Fruit fly (Drosophila melanogaster) whole organism, embryonic: ENCODE measurements around the gene CG13654.

Experiments
- Antp ChIP-seq: fragments of 200-800 bp; sonication (Bioruptor generic); optimal IDR thresholded peaks from 3 replicates; lab custom pipeline; 2016; ENCODE audit warnings: missing biosample characterization, missing genetic modification characterization
- B-H1 ChIP-seq: fragments of 200-800 bp; sonication (Bioruptor generic); IDR thresholded peaks from 3 replicates; pipeline ENCODE4 v1.3.6; 2022; ENCODE audit warnings: missing biosample characterization, missing genetic modification characterization
- CG10462 ChIP-seq: fragments of 200-800 bp; sonication (Bioruptor generic); optimal IDR thresholded peaks from 2 replicates; lab custom pipeline; 2016; ENCODE audit warnings: missing biosample characterization, missing genetic modification characterization
- CG12155 ChIP-seq: fragments of 200-800 bp; sonication (Bioruptor generic); optimal IDR thresholded peaks from 3 replicates; lab custom pipeline; 2016; ENCODE audit warnings: missing biosample characterization, missing genetic modification characterization
- CG12236 ChIP-seq: fragments of 200-800 bp; sonication (Bioruptor generic); optimal IDR thresholded peaks from 2 replicates; lab custom pipeline; 2016; ENCODE audit warnings: missing biosample characterization, missing genetic modification characterization
- CG1233 ChIP-seq: fragments of 200-800 bp; sonication (Bioruptor generic); optimal IDR thresholded peaks from 4 replicates; lab custom pipeline; 2018; ENCODE audit warnings: missing biosample characterization, mild to moderate bottlenecking, missing genetic modification characterization
- CG12744 ChIP-seq: fragments of 200-800 bp; sonication (Bioruptor generic); optimal IDR thresholded peaks from 2 replicates; lab custom pipeline; 2016; ENCODE audit warnings: missing biosample characterization, missing genetic modification characterization
- CG13775 ChIP-seq: fragments of 200-800 bp; sonication (Bioruptor generic); optimal IDR thresholded peaks from 3 replicates; lab custom pipeline; 2017; ENCODE audit warnings: missing biosample characterization, mild to moderate bottlenecking, missing genetic modification characterization
- CG15073 ChIP-seq: fragments of 200-800 bp; sonication (Bioruptor generic); optimal IDR thresholded peaks from 2 replicates; lab custom pipeline; 2016; ENCODE audit warnings: missing biosample characterization, missing genetic modification characterization
- CG16815 ChIP-seq: fragments of 200-800 bp; sonication (Bioruptor generic); optimal IDR thresholded peaks from 3 replicates; lab custom pipeline; 2017; ENCODE audit warnings: missing biosample characterization, mild to moderate bottlenecking, missing genetic modification characterization
- CG17802 ChIP-seq: fragments of 200-800 bp; sonication (Bioruptor generic); optimal IDR thresholded peaks from 2 replicates; lab custom pipeline; 2018; ENCODE audit warnings: missing biosample characterization, mild to moderate bottlenecking, missing genetic modification characterization, moderate library complexity
- CG18619 ChIP-seq: fragments of 200-800 bp; sonication (Bioruptor generic); optimal IDR thresholded peaks from 3 replicates; lab custom pipeline; 2017; ENCODE audit warnings: missing biosample characterization, mild to moderate bottlenecking, missing genetic modification characterization
- CG32772 ChIP-seq: fragments of 200-800 bp; sonication (Bioruptor generic); IDR thresholded peaks from 2 replicates; pipeline ENCODE4 v1.3.6; 2022; ENCODE audit warnings: missing biosample characterization, missing genetic modification characterization
- CG42726 ChIP-seq: fragments of 200-800 bp; sonication (Bioruptor generic); IDR thresholded peaks from 2 replicates; pipeline ENCODE4 v1.3.6; 2022; ENCODE audit warnings: missing biosample characterization, missing genetic modification characterization; ENCODE audit not compliant: partially characterized antibody
- CG7839 ChIP-seq: fragments of 200-800 bp; sonication (Bioruptor generic); optimal IDR thresholded peaks from 3 replicates; lab custom pipeline; 2018; ENCODE audit warnings: missing biosample characterization, mild to moderate bottlenecking, missing genetic modification characterization, moderate library complexity
- Doc3 ChIP-seq: fragments of 200-800 bp; sonication (Bioruptor generic); IDR thresholded peaks from 3 replicates; pipeline ENCODE4 v1.3.6; 2022; ENCODE audit warnings: missing biosample characterization, missing genetic modification characterization; ENCODE audit not compliant: partially characterized antibody
- E2f1 ChIP-seq: fragments of 200-800 bp; sonication (Bioruptor generic); IDR thresholded peaks from 2 replicates; pipeline ENCODE4 v1.3.6; 2022; ENCODE audit warnings: missing biosample characterization, missing genetic modification characterization
- Eip74EF ChIP-seq, 2 experiments: fragments of 200-800 bp in 1 of 2; fragments of >200 bp in 1 of 2; sonication (Bioruptor generic) in 1 of 2; optimal IDR thresholded peaks; 2 replicates each; lab custom pipeline; 2017 to 2019; ENCODE audit warnings: missing biosample characterization in 2 of 2, missing genetic modification characterization in 2 of 2, mild to moderate bottlenecking in 1 of 2, moderate library complexity in 1 of 2
- Elba2 ChIP-seq: fragments of 200-800 bp; sonication (Bioruptor generic); optimal IDR thresholded peaks from 3 replicates; lab custom pipeline; 2016; ENCODE audit warnings: missing biosample characterization, missing genetic modification characterization
- Fer2 ChIP-seq: fragments of 200-800 bp; sonication (Bioruptor generic); optimal IDR thresholded peaks from 2 replicates; lab custom pipeline; 2018; ENCODE audit warnings: missing biosample characterization, mild to moderate bottlenecking, missing genetic modification characterization, moderate library complexity
- Gsc ChIP-seq: fragments of 200-800 bp; sonication (Bioruptor generic); IDR thresholded peaks from 2 replicates; pipeline ENCODE4 v1.3.6; 2022; ENCODE audit warnings: missing biosample characterization, missing genetic modification characterization
- HHEX ChIP-seq: fragments of 200-800 bp; sonication (Bioruptor generic); optimal IDR thresholded peaks from 3 replicates; lab custom pipeline; 2017; ENCODE audit warnings: missing biosample characterization, mild to moderate bottlenecking, missing genetic modification characterization, missing genetic modification reagents
- Max ChIP-seq: fragments of 200-800 bp; sonication (Bioruptor generic); optimal IDR thresholded peaks from 2 replicates; lab custom pipeline; 2016; ENCODE audit warnings: missing biosample characterization, mild to moderate bottlenecking, missing genetic modification characterization
- Nf-YB ChIP-seq: fragments of 200-800 bp; sonication (Bioruptor generic); optimal IDR thresholded peaks from 3 replicates; lab custom pipeline; 2019; ENCODE audit warnings: missing biosample characterization, mild to moderate bottlenecking, missing genetic modification characterization, moderate library complexity
- PHDP ChIP-seq: fragments of 200-800 bp; sonication (Bioruptor generic); optimal IDR thresholded peaks from 3 replicates; lab custom pipeline; 2018; ENCODE audit warnings: missing biosample characterization, mild to moderate bottlenecking, missing genetic modification characterization, moderate library complexity
- Rx ChIP-seq: fragments of 200-800 bp; sonication (Bioruptor generic); IDR thresholded peaks from 2 replicates; pipeline ENCODE4 v1.3.6; 2022; ENCODE audit warnings: missing biosample characterization, missing genetic modification characterization
- Side ChIP-seq: fragments of 200-800 bp; sonication (Bioruptor generic); optimal IDR thresholded peaks from 2 replicates; lab custom pipeline; 2016; ENCODE audit warnings: missing biosample characterization, missing genetic modification characterization
- Sox102F ChIP-seq: fragments of 200-800 bp; sonication (Bioruptor generic); optimal IDR thresholded peaks from 2 replicates; lab custom pipeline; 2018; ENCODE audit warnings: missing biosample characterization, mild to moderate bottlenecking, missing genetic modification characterization, moderate library complexity
- ato ChIP-seq: fragments of 200-800 bp; sonication (Bioruptor generic); IDR thresholded peaks from 2 replicates; pipeline ENCODE4 v1.3.6; 2022; ENCODE audit warnings: missing biosample characterization, missing genetic modification characterization; ENCODE audit not compliant: partially characterized antibody
- bbx ChIP-seq: fragments of 200-800 bp; sonication (Bioruptor generic); IDR thresholded peaks from 2 replicates; pipeline ENCODE4 v1.3.6; 2022; ENCODE audit warnings: missing biosample characterization, missing genetic modification characterization; ENCODE audit not compliant: partially characterized antibody
- bowl ChIP-seq: fragments of 200-800 bp; sonication (Bioruptor generic); IDR thresholded peaks from 2 replicates; pipeline ENCODE4 v1.3.6; 2022; ENCODE audit warnings: missing biosample characterization, missing genetic modification characterization
- disco-r ChIP-seq: fragments of 200-800 bp; sonication (Bioruptor generic); optimal IDR thresholded peaks from 2 replicates; lab custom pipeline; 2016; ENCODE audit warnings: missing biosample characterization, missing genetic modification characterization
- dpn ChIP-seq, 2 experiments: fragments of 200-800 bp; sonication (Bioruptor generic); optimal IDR thresholded peaks; 3 replicates each; lab custom pipeline; 2016; ENCODE audit warnings: missing biosample characterization in 2 of 2, missing genetic modification characterization in 2 of 2
- gfzf ChIP-seq: fragments of 200-800 bp; sonication (Bioruptor generic); optimal IDR thresholded peaks from 2 replicates; lab custom pipeline; 2016; ENCODE audit warnings: missing biosample characterization, mild to moderate bottlenecking, missing genetic modification characterization, moderate library complexity
- gsb ChIP-seq: fragments of 200-800 bp; sonication (Bioruptor generic); IDR thresholded peaks from 2 replicates; pipeline ENCODE4 v1.3.6; 2022; ENCODE audit warnings: missing biosample characterization, missing genetic modification characterization
- h ChIP-seq: fragments of >200 bp; optimal IDR thresholded peaks from 2 replicates; lab custom pipeline; 2017
- kah ChIP-seq: fragments of 200-800 bp; sonication (Bioruptor generic); optimal IDR thresholded peaks from 2 replicates; lab custom pipeline; 2018; ENCODE audit warnings: missing biosample characterization, mild to moderate bottlenecking, missing genetic modification characterization
- kni ChIP-seq: fragments of 200-800 bp; sonication (Bioruptor generic); optimal IDR thresholded peaks from 3 replicates; lab custom pipeline; 2017; ENCODE audit warnings: mild to moderate bottlenecking, missing biosample characterization, missing genetic modification reagents, missing genetic modification characterization
- lola ChIP-seq, 3 experiments: fragments of >200 bp in 2 of 3; fragments of 200-800 bp in 1 of 3; sonication (Bioruptor generic) in 1 of 3; optimal IDR thresholded peaks; 2 replicates each; lab custom pipeline; 2017 to 2019; ENCODE audit warnings: missing biosample characterization in 3 of 3, missing genetic modification characterization in 3 of 3, mild to moderate bottlenecking in 1 of 3, moderate library complexity in 1 of 3
- lov ChIP-seq, 2 experiments: fragments of 200-800 bp in 1 of 2; fragments of >200 bp in 1 of 2; sonication (Bioruptor generic) in 1 of 2; IDR thresholded peaks in 1 of 2; optimal IDR thresholded peaks in 1 of 2; 2 replicates in 1 of 2; 3 replicates in 1 of 2; pipeline versions ENCODE4 v1.3.6 to Lab custom; 2017 to 2022; ENCODE audit warnings: missing biosample characterization in 1 of 2, missing genetic modification characterization in 1 of 2
- onecut ChIP-seq: fragments of 200-800 bp; sonication (Bioruptor generic); IDR thresholded peaks from 2 replicates; pipeline ENCODE4 v1.3.6; 2022; ENCODE audit warnings: missing biosample characterization, missing genetic modification characterization
- phol ChIP-seq: fragments of 200-800 bp; sonication (Bioruptor generic); optimal IDR thresholded peaks from 3 replicates; lab custom pipeline; 2018; ENCODE audit warnings: missing biosample characterization, mild to moderate bottlenecking, missing genetic modification characterization, moderate library complexity
- ranshi ChIP-seq: fragments of 200-800 bp; sonication (Bioruptor generic); IDR thresholded peaks from 2 replicates; pipeline ENCODE4 v1.3.6; 2022; ENCODE audit warnings: missing biosample characterization, missing genetic modification characterization
- repo ChIP-seq: fragments of 200-800 bp; sonication (Bioruptor generic); optimal IDR thresholded peaks from 2 replicates; lab custom pipeline; 2016; ENCODE audit warnings: missing biosample characterization, missing genetic modification characterization
- schlank ChIP-seq: fragments of 200-800 bp; sonication (Bioruptor generic); optimal IDR thresholded peaks from 2 replicates; lab custom pipeline; 2018; ENCODE audit warnings: missing biosample characterization, mild to moderate bottlenecking, missing genetic modification characterization
- so ChIP-seq: fragments of 200-800 bp; sonication (Bioruptor generic); IDR thresholded peaks from 3 replicates; pipeline ENCODE4 v1.3.6; 2022; ENCODE audit warnings: missing biosample characterization, missing genetic modification characterization
- wor ChIP-seq: fragments of 200-800 bp; sonication (Bioruptor generic); IDR thresholded peaks from 2 replicates; pipeline ENCODE4 v1.3.6; 2022; ENCODE audit warnings: missing biosample characterization, missing genetic modification characterization
- z ChIP-seq: fragments of 200-800 bp; sonication (Bioruptor generic); IDR thresholded peaks from 3 replicates; pipeline ENCODE4 v1.3.6; 2022; ENCODE audit warnings: missing biosample characterization, missing genetic modification characterization
- zf30C ChIP-seq: fragments of 200-800 bp; sonication (Bioruptor generic); optimal IDR thresholded peaks from 3 replicates; lab custom pipeline; 2018; ENCODE audit warnings: missing biosample characterization, mild to moderate bottlenecking, missing genetic modification characterization

The CG13654 gene

DNA sequence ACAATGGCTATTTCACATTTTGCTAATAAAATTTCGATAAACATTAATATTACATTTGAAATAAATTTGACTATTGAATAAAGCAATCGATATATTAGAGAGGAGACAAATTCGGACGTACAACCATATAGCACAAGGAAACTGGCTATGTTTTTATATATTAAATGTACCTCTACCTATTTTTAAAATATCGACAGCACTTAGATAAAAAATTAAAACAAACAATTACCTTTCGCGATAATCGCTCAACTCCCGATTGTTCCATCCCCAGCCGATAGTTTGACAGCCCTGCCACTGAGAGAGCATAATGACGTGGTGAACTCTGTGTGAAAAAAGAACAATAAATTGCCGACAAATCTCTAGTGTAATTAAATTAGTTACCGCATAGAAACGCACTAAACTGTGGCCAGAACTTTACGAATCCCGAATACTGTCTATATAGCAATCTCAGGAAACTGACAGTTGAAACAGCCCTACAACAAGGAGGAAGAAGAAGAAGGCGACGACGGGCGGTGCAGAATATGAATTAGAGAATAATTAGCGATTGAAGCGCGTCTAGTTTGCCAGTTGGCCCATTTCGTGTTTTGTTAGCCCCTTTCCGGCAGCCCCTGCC lies 59.1 kb downstream of the CG13654 start, which contains the start of gene CG11857 (continued):
- TF ChIP-seq B-H1 (GFP tag; lab: Robert Waterston, UW) (peak; percentile 98), ranshi (GFP tag; lab: Robert Waterston, UW) (peak; percentile 99), E2f1 (peak; percentile 99), bbx (GFP tag; lab: Robert Waterston, UW) (peak; percentile 98), kah (GFP tag; lab: Kevin White, UChicago) (peak; percentile 84), disco-r (GFP tag; lab: Kevin White, UChicago) (peak; percentile 93), zf30C (peak; percentile 27), wor (GFP tag; lab: Robert Waterston, UW) (peak; percentile 99), ato (GFP tag; lab: Robert Waterston, UW) (peak; percentile 96), Nf-YB (peak; percentile 80), CG15073 (peak; percentile 80), schlank (tag; lab: Kevin White, UChicago) (peak; percentile 96), Eip74EF (GFP tag; optimal IDR thresholded peaks at IDR 0.05; lab: Kevin White, UChicago) (peak in 1 of 2 experiments; percentile 85), CG12155 (peak; percentile 98), bowl (GFP tag; lab: Robert Waterston, UW) (peak; percentile 92), z (GFP tag; lab: Robert Waterston, UW) (peak; percentile 70; the same call in 2 of the 3 replicates), onecut (GFP tag; lab: Robert Waterston, UW) (peak; percentile 93), dpn (GFP tag; optimal IDR thresholded peaks at IDR 0.05; lab: Kevin White, UChicago) (peak; percentile 98 to 99), CG7839 (tag; lab: Kevin White, UChicago) (peak; percentile 98), CG16815 (GFP tag; lab: Kevin White, UChicago) (peak; percentile 97), Gsc (GFP tag; lab: Robert Waterston, UW) (peak; percentile 96), CG12236 (GFP tag; lab: Kevin White, UChicago) (peak; percentile 94), Max (GFP tag; lab: Kevin White, UChicago) (peak; percentile 98), Rx (GFP tag; lab: Robert Waterston, UW) (peak; percentile 98), Sox102F (peak; percentile 98), Doc3 (GFP tag; lab: Robert Waterston, UW) (peak; percentile 100), repo (GFP tag; lab: Kevin White, UChicago) (peak; percentile 95), Antp (GFP tag; lab: Kevin White, UChicago) (peak; percentile 97), HHEX (GFP tag; lab: Kevin White, UChicago) (peak; percentile 96), CG1233 (GFP tag; lab: Kevin White, UChicago) (peak; percentile 98), CG10462 (peak; percentile 97), kni (GFP tag; lab: Kevin White, UChicago) (peak; percentile 88), Elba2 (peak; percentile 90), gfzf (GFP tag; lab: Kevin White, UChicago) (peak; percentile 44), Fer2 (tag; lab: Kevin White, UChicago) (peak; percentile 97), CG42726 (GFP tag; lab: Robert Waterston, UW) (peak; percentile 98), lov (optimal IDR thresholded peaks at IDR 0.05; lab: Kevin White, UChicago) (no peak), lov (GFP tag; IDR thresholded peaks at IDR 0.05; lab: Robert Waterston, UW) (peak; percentile 98), CG12744 (peak; percentile 95), PHDP (peak; percentile 97), CG13775 (GFP tag; lab: Kevin White, UChicago) (peak; percentile 98), CG32772 (GFP tag; lab: Robert Waterston, UW) (peak; percentile 99), CG17802 (tag; lab: Kevin White, UChicago) (peak; percentile 88), h (lab: Kevin White, UChicago) (no peak), gsb (GFP tag; lab: Robert Waterston, UW) (peak; percentile 97), Side (GFP tag; lab: Kevin White, UChicago) (peak; percentile 95), CG18619 (peak; percentile 97), lola (GFP tag; optimal IDR thresholded peaks at IDR 0.05; lab: Kevin White, UChicago) (peak in 1 of 3 experiments; percentile 97), so (GFP tag; lab: Robert Waterston, UW) (peak; percentile 97), phol (tag; lab: Kevin White, UChicago) (peak; percentile 98)
